Fruit fly (Drosophila melanogaster) whole organism, embryonic: ENCODE data around the gene Chpf.

Source experiments
- Ada2b ChIP-seq: fragments of 200-800 bp; sonication (Bioruptor generic); IDR thresholded peaks from 2 replicates; pipeline ENCODE4 v1.3.6; 2022; ENCODE audit warnings: missing biosample characterization, missing genetic modification characterization
- Atf3 ChIP-seq: fragments of 200-800 bp; sonication (Bioruptor generic); optimal IDR thresholded peaks from 3 replicates; lab custom pipeline; 2016; ENCODE audit warnings: missing biosample characterization, missing genetic modification characterization
- B-H1 ChIP-seq: fragments of 200-800 bp; sonication (Bioruptor generic); IDR thresholded peaks from 3 replicates; pipeline ENCODE4 v1.3.6; 2022; ENCODE audit warnings: missing biosample characterization, missing genetic modification characterization
- CG10267 ChIP-seq: fragments of 200-800 bp; sonication (Bioruptor generic); optimal IDR thresholded peaks from 2 replicates; lab custom pipeline; 2018; ENCODE audit warnings: missing biosample characterization, mild to moderate bottlenecking, missing genetic modification characterization, moderate library complexity
- CG10274 ChIP-seq: fragments of 200-800 bp; sonication (Bioruptor generic); optimal IDR thresholded peaks from 3 replicates; lab custom pipeline; 2017; ENCODE audit warnings: missing biosample characterization, mild to moderate bottlenecking, missing genetic modification characterization
- CG11085 ChIP-seq: fragments of 200-800 bp; sonication (Bioruptor generic); IDR thresholded peaks from 2 replicates; pipeline ENCODE4 v1.3.6; 2022; ENCODE audit warnings: missing biosample characterization, missing genetic modification characterization
- CG13123 ChIP-seq: fragments of 200-800 bp; sonication (Bioruptor generic); optimal IDR thresholded peaks from 2 replicates; lab custom pipeline; 2016; ENCODE audit warnings: missing biosample characterization, missing genetic modification characterization
- CG13296 ChIP-seq: fragments of 200-800 bp; sonication (Bioruptor generic); optimal IDR thresholded peaks from 3 replicates; lab custom pipeline; 2018; ENCODE audit warnings: missing biosample characterization, mild to moderate bottlenecking, missing genetic modification characterization
- CG13624 ChIP-seq: fragments of 200-800 bp; sonication (Bioruptor generic); optimal IDR thresholded peaks from 2 replicates; lab custom pipeline; 2016; ENCODE audit warnings: missing biosample characterization, missing genetic modification characterization
- CG14667 ChIP-seq: fragments of 200-800 bp; sonication (Bioruptor generic); IDR thresholded peaks from 2 replicates; pipeline ENCODE4 v1.3.6; 2022; ENCODE audit warnings: missing biosample characterization, missing genetic modification characterization
- CG14860 ChIP-seq: fragments of 200-800 bp; sonication (Bioruptor generic); IDR thresholded peaks from 3 replicates; pipeline ENCODE4 v1.3.6; 2022; ENCODE audit warnings: missing biosample characterization, missing genetic modification characterization; ENCODE audit not compliant: partially characterized antibody
- CG15073 ChIP-seq: fragments of 200-800 bp; sonication (Bioruptor generic); optimal IDR thresholded peaks from 2 replicates; lab custom pipeline; 2016; ENCODE audit warnings: missing biosample characterization, missing genetic modification characterization
- CG1603 ChIP-seq: fragments of 200-800 bp; sonication (Bioruptor generic); optimal IDR thresholded peaks from 2 replicates; lab custom pipeline; 2019; ENCODE audit warnings: missing biosample characterization, mild to moderate bottlenecking, missing genetic modification characterization, moderate library complexity
- CG17359 ChIP-seq: fragments of 200-800 bp; sonication (Bioruptor generic); optimal IDR thresholded peaks from 3 replicates; lab custom pipeline; 2018; ENCODE audit warnings: missing biosample characterization, mild to moderate bottlenecking, missing genetic modification characterization, moderate library complexity
- CG18011 ChIP-seq: fragments of 200-800 bp; sonication (Bioruptor generic); optimal IDR thresholded peaks from 2 replicates; lab custom pipeline; 2017; ENCODE audit warnings: missing biosample characterization, missing genetic modification characterization, mild to moderate bottlenecking, moderate library complexity, missing genotype
- CG2678 ChIP-seq: fragments of 200-800 bp; sonication (Bioruptor generic); optimal IDR thresholded peaks from 3 replicates; lab custom pipeline; 2019; ENCODE audit warnings: missing biosample characterization, mild to moderate bottlenecking, missing genetic modification characterization, moderate library complexity
- CG30431 ChIP-seq: fragments of 200-800 bp; sonication (Bioruptor generic); optimal IDR thresholded peaks from 2 replicates; lab custom pipeline; 2017; ENCODE audit warnings: missing biosample characterization, missing genetic modification characterization
- CG31388 ChIP-seq: fragments of 200-800 bp; sonication (Bioruptor generic); optimal IDR thresholded peaks from 2 replicates; lab custom pipeline; 2016; ENCODE audit warnings: missing biosample characterization, missing genetic modification characterization
- CG32767 ChIP-seq: fragments of 200-800 bp; sonication (Bioruptor generic); IDR thresholded peaks from 2 replicates; pipeline ENCODE4 v1.3.6; 2022; ENCODE audit warnings: missing biosample characterization, missing genetic modification characterization
- CG3838 ChIP-seq: fragments of 200-800 bp; sonication (Bioruptor generic); optimal IDR thresholded peaks from 3 replicates; lab custom pipeline; 2016; ENCODE audit warnings: missing biosample characterization, missing genetic modification characterization
- CG4707 ChIP-seq: fragments of 200-800 bp; sonication (Bioruptor generic); optimal IDR thresholded peaks from 2 replicates; lab custom pipeline; 2018; ENCODE audit warnings: missing biosample characterization, mild to moderate bottlenecking, missing genetic modification characterization, moderate library complexity
- CG5245 ChIP-seq: fragments of 200-800 bp; sonication (Bioruptor generic); optimal IDR thresholded peaks from 3 replicates; lab custom pipeline; 2016; ENCODE audit warnings: missing biosample characterization, missing genetic modification characterization
- CG6175 ChIP-seq: fragments of 200-800 bp; sonication (Bioruptor generic); IDR thresholded peaks from 3 replicates; pipeline ENCODE4 v1.3.6; 2022; ENCODE audit warnings: missing biosample characterization, missing genetic modification characterization
- CG6689 ChIP-seq: fragments of 200-800 bp; sonication (Bioruptor generic); IDR thresholded peaks from 2 replicates; pipeline ENCODE4 v1.3.6; 2022; ENCODE audit warnings: missing biosample characterization, missing genetic modification characterization
- CG6765 ChIP-seq: fragments of 200-800 bp; sonication (Bioruptor generic); optimal IDR thresholded peaks from 3 replicates; lab custom pipeline; 2017; ENCODE audit warnings: missing biosample characterization, mild to moderate bottlenecking, missing genetic modification characterization
- CG6791 ChIP-seq: fragments of 200-800 bp; sonication (Bioruptor generic); IDR thresholded peaks from 3 replicates; pipeline ENCODE4 v1.3.6; 2022; ENCODE audit warnings: missing biosample characterization, missing genetic modification characterization; ENCODE audit not compliant: partially characterized antibody
- Dref ChIP-seq: fragments of 200-800 bp; sonication (Bioruptor generic); IDR thresholded peaks from 2 replicates; pipeline ENCODE4 v1.3.6; 2022; ENCODE audit warnings: missing biosample characterization, missing genetic modification characterization
- Gug ChIP-seq: fragments of 200-800 bp; sonication (Bioruptor generic); IDR thresholded peaks from 4 replicates; pipeline ENCODE4 v1.3.6; 2022; ENCODE audit warnings: missing biosample characterization, missing genetic modification characterization
- H2.0 ChIP-seq: fragments of 200-800 bp; sonication (Bioruptor generic); IDR thresholded peaks from 2 replicates; pipeline ENCODE4 v1.3.6; 2022; ENCODE audit warnings: missing biosample characterization, missing genetic modification characterization
- Med ChIP-seq: fragments of 200-800 bp; sonication (Bioruptor generic); peaks from one replicate; lab custom pipeline; 2016; ENCODE audit warnings: missing biosample characterization, missing genetic modification characterization, mild to moderate bottlenecking, inconsistent platforms, moderate library complexity
- Meics ChIP-seq: fragments of 200-800 bp; sonication (Bioruptor generic); optimal IDR thresholded peaks from 2 replicates; lab custom pipeline; 2017; ENCODE audit warnings: missing biosample characterization, mild to moderate bottlenecking, missing genetic modification characterization
- Scr ChIP-seq: fragments of 200-800 bp; sonication (Bioruptor generic); IDR thresholded peaks from 2 replicates; pipeline ENCODE4 v1.3.6; 2022; ENCODE audit warnings: missing biosample characterization, missing genetic modification characterization; ENCODE audit not compliant: partially characterized antibody
- Sin3A ChIP-seq: fragments of >200 bp; optimal IDR thresholded peaks from 2 replicates; lab custom pipeline; 2018
- Sox100B ChIP-seq: fragments of 200-800 bp; sonication (Bioruptor generic); optimal IDR thresholded peaks from 3 replicates; lab custom pipeline; 2018; ENCODE audit warnings: missing biosample characterization, mild to moderate bottlenecking, missing genetic modification characterization
- Sox102F ChIP-seq: fragments of 200-800 bp; sonication (Bioruptor generic); optimal IDR thresholded peaks from 2 replicates; lab custom pipeline; 2018; ENCODE audit warnings: missing biosample characterization, mild to moderate bottlenecking, missing genetic modification characterization, moderate library complexity
- Spps ChIP-seq: fragments of 200-800 bp; sonication (Bioruptor generic); optimal IDR thresholded peaks from 2 replicates; lab custom pipeline; 2018; ENCODE audit warnings: missing biosample characterization, mild to moderate bottlenecking, missing genetic modification characterization
- Trl ChIP-seq, 3 experiments: fragments of >200 bp in 2 of 3; fragments of 200-800 bp in 1 of 3; sonication (Bioruptor generic) in 1 of 3; optimal IDR thresholded peaks; 2 replicates in 1 of 3; 3 replicates in 2 of 3; lab custom pipeline; 2016 to 2017; ENCODE audit warnings: missing biosample characterization in 1 of 3, missing genetic modification characterization in 1 of 3
- dan ChIP-seq: fragments of 200-800 bp; sonication (Bioruptor generic); IDR thresholded peaks from 2 replicates; pipeline ENCODE4 v1.3.6; 2022; ENCODE audit warnings: missing biosample characterization, missing genetic modification characterization
- emc ChIP-seq: fragments of 200-800 bp; sonication (Bioruptor generic); optimal IDR thresholded peaks from 2 replicates; lab custom pipeline; 2016; ENCODE audit warnings: missing biosample characterization, missing genetic modification characterization
- fu2 ChIP-seq: fragments of 200-800 bp; sonication (Bioruptor generic); optimal IDR thresholded peaks from 2 replicates; lab custom pipeline; 2016; ENCODE audit warnings: missing biosample characterization, missing genetic modification characterization
- gce ChIP-seq: fragments of 200-800 bp; sonication (Bioruptor generic); IDR thresholded peaks from 3 replicates; pipeline ENCODE4 v1.3.6; 2022; ENCODE audit warnings: missing biosample characterization, missing genetic modification characterization
- gfzf ChIP-seq: fragments of 200-800 bp; sonication (Bioruptor generic); optimal IDR thresholded peaks from 2 replicates; lab custom pipeline; 2016; ENCODE audit warnings: missing biosample characterization, mild to moderate bottlenecking, missing genetic modification characterization, moderate library complexity
- gt ChIP-seq: fragments of 200-800 bp; sonication (Bioruptor generic); IDR thresholded peaks from 2 replicates; pipeline ENCODE4 v1.3.6; 2022; ENCODE audit warnings: missing biosample characterization, missing genetic modification characterization
- her ChIP-seq: fragments of 200-800 bp; sonication (Bioruptor generic); optimal IDR thresholded peaks from 2 replicates; lab custom pipeline; 2016; ENCODE audit warnings: missing biosample characterization, missing genetic modification characterization
- insv ChIP-seq, 2 experiments: fragments of 200-800 bp; sonication (Bioruptor generic); optimal IDR thresholded peaks; 3 replicates each; lab custom pipeline; 2016 to 2018; ENCODE audit warnings: missing biosample characterization in 2 of 2, missing genetic modification characterization in 2 of 2
- maf-S ChIP-seq: fragments of 200-800 bp; sonication (Bioruptor generic); optimal IDR thresholded peaks from 2 replicates; lab custom pipeline; 2016; ENCODE audit warnings: missing biosample characterization, missing genetic modification characterization
- ro ChIP-seq: fragments of 200-800 bp; sonication (Bioruptor generic); IDR thresholded peaks from 2 replicates; pipeline ENCODE4 v1.3.6; 2022; ENCODE audit warnings: missing biosample characterization, missing genetic modification characterization
- sc ChIP-seq, 3 experiments: fragments of >200 bp in 2 of 3; fragments of 200-800 bp in 1 of 3; sonication (Bioruptor generic) in 1 of 3; optimal IDR thresholded peaks; 2 replicates in 2 of 3; 3 replicates in 1 of 3; lab custom pipeline; 2017; ENCODE audit warnings: mild to moderate bottlenecking in 1 of 3, missing biosample characterization in 1 of 3, missing genetic modification characterization in 1 of 3, missing genetic modification reagents in 1 of 3
- sens-2 ChIP-seq: fragments of 200-800 bp; sonication (Bioruptor generic); IDR thresholded peaks from 2 replicates; pipeline ENCODE4 v1.3.6; 2022; ENCODE audit warnings: missing biosample characterization, missing genetic modification characterization
- ssp ChIP-seq: fragments of 200-800 bp; sonication (Bioruptor generic); IDR thresholded peaks from 2 replicates; pipeline ENCODE4 v1.3.6; 2022; ENCODE audit warnings: missing biosample characterization, missing genetic modification characterization

The Chpf gene

dm6 chrX:13088025-13088805, 24.0 kb downstream of the Chpf start (continued):
- TF ChIP-seq Sin3A: no peak
- TF ChIP-seq CG31388 (GFP tag; lab: Kevin White, UChicago): no peak
- no peak for TF ChIP-seq gt (GFP tag; lab: Robert Waterston, UW)
- TF ChIP-seq CG6791 (GFP tag; lab: Robert Waterston, UW): no peak
- TF ChIP-seq CG5245 (GFP tag; lab: Kevin White, UChicago): no peak
- peak; percentile 52 for TF ChIP-seq CG2678
- no peak for TF ChIP-seq CG6765
- TF ChIP-seq CG6175 (GFP tag; lab: Robert Waterston, UW): no peak
- TF ChIP-seq Sox102F (GFP tag; lab: Kevin White, UChicago): peak; percentile 45
- TF ChIP-seq her (GFP tag; lab: Kevin White, UChicago): no peak
- TF ChIP-seq CG13624 (GFP tag; lab: Kevin White, UChicago): no peak
- no peak for TF ChIP-seq sens-2
- TF ChIP-seq Sox100B: no peak
- no peak for TF ChIP-seq CG10274 (GFP tag; lab: Kevin White, UChicago)
- no peak for TF ChIP-seq Trl (optimal IDR thresholded peaks at IDR 0.05; lab: Kevin White, UChicago)
- no peak for TF ChIP-seq Trl (GFP tag; optimal IDR thresholded peaks at IDR 0.05; lab: Kevin White, UChicago)
- no peak for TF ChIP-seq ro (GFP tag; lab: Robert Waterston, UW)
- no peak for TF ChIP-seq CG13123 (GFP tag; lab: Kevin White, UChicago)
- TF ChIP-seq ssp (GFP tag; lab: Robert Waterston, UW): no peak
- no peak for TF ChIP-seq Dref
- TF ChIP-seq B-H1 (GFP tag; lab: Robert Waterston, UW): no peak
- TF ChIP-seq gfzf (GFP tag; lab: Kevin White, UChicago): no peak
- no peak for TF ChIP-seq Atf3 (GFP tag; lab: Kevin White, UChicago)
- no peak for TF ChIP-seq dan (GFP tag; lab: Robert Waterston, UW)
- no peak for TF ChIP-seq CG3838 (GFP tag; lab: Kevin White, UChicago)
- no peak for TF ChIP-seq Spps (tag; lab: Kevin White, UChicago)
- no peak for TF ChIP-seq emc
- no peak for TF ChIP-seq CG11085 (GFP tag; lab: Robert Waterston, UW)
- no peak for TF ChIP-seq CG14667 (GFP tag; lab: Robert Waterston, UW)
- no peak for TF ChIP-seq maf-S
- TF ChIP-seq CG4707 (GFP tag; lab: Kevin White, UChicago): peak; percentile 24
- TF ChIP-seq Gug (GFP tag; lab: Robert Waterston, UW): no peak
- TF ChIP-seq CG13296: no peak
- TF ChIP-seq H2.0 (GFP tag; lab: Robert Waterston, UW): no peak
- TF ChIP-seq CG17359: peak; percentile 16
- TF ChIP-seq CG18011: no peak
- no peak for TF ChIP-seq Scr (GFP tag; lab: Robert Waterston, UW)
- peak; percentile 26 for TF ChIP-seq Meics (GFP tag; lab: Kevin White, UChicago)
- TF ChIP-seq CG6689 (GFP tag; lab: Robert Waterston, UW): peak; percentile 37; the same call in 1 of the 2 replicates
- no peak for TF ChIP-seq CG14860
- no peak for TF ChIP-seq sc (optimal IDR thresholded peaks at IDR 0.05; lab: Kevin White, UChicago)
- TF ChIP-seq sc (GFP tag; optimal IDR thresholded peaks at IDR 0.05; lab: Kevin White, UChicago): no peak
- peak; percentile 57 for TF ChIP-seq Med (GFP tag; lab: Kevin White, UChicago)
- TF ChIP-seq CG30431 (GFP tag; lab: Kevin White, UChicago): no peak
- no peak for TF ChIP-seq CG1603 (tag; lab: Kevin White, UChicago)
- no peak for TF ChIP-seq CG10267 (tag; lab: Kevin White, UChicago)
- peak; percentile 29; the same call in 1 of the 2 replicates for TF ChIP-seq Ada2b (GFP tag; lab: Robert Waterston, UW)
- TF ChIP-seq fu2 (GFP tag; lab: Kevin White, UChicago): peak; percentile 8
- TF ChIP-seq CG32767 (GFP tag; lab: Robert Waterston, UW): no peak
- no peak for TF ChIP-seq CG15073 (GFP tag; lab: Kevin White, UChicago)
- TF ChIP-seq insv (GFP tag; optimal IDR thresholded peaks at IDR 0.05; lab: Kevin White, UChicago): no peak
- no peak for TF ChIP-seq gce (GFP tag; lab: Robert Waterston, UW)
